Fruit fly (Drosophila melanogaster): ENCODE data around the gene CG42857.
A peak's percentile ranks its signal among the peaks of the same experiment; 100 is the strongest.

CG42857 gene

DNA sequence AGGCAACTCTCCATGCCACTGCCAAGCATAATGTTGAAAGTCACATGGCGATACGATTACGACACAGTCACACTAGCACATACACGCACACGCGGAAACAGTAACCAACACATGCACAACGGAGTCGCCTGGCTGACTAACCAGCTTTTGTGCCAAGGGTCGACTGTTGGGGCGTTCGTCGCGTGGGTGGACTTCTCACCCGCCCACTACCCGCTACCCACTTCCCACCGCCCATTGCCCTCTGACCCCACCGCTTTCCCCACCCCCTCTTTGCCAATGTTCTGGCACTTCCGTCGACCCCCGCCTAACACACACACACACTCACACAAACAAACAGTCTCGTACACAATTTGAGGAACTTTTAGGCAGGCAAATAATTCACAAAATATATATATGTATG lies 30.7 kb upstream of the CG42857 start (continued):
- no peak for TF ChIP-seq CG9797 (GFP tag; optimal IDR thresholded peaks at IDR 0.05)
- no peak for TF ChIP-seq tll (GFP tag; optimal IDR thresholded peaks at IDR 0.05)
- TF ChIP-seq CG17829 (tag; optimal IDR thresholded peaks at IDR 0.05): no peak
- TF ChIP-seq Opbp (GFP tag; IDR thresholded peaks at IDR 0.05; ENCODE audit: partially characterized antibody): no peak
- TF ChIP-seq CG15696 (tag; optimal IDR thresholded peaks at IDR 0.05): no peak
- peak; percentile 11 for TF ChIP-seq Hand (GFP tag; optimal IDR thresholded peaks at IDR 0.05)
- no peak for TF ChIP-seq CG6654 (GFP tag; optimal IDR thresholded peaks at IDR 0.05)
- no peak for TF ChIP-seq CG1792 (GFP tag; optimal IDR thresholded peaks at IDR 0.05)
- TF ChIP-seq ham (GFP tag; IDR thresholded peaks at IDR 0.05): no peak
- TF ChIP-seq CG3838 (GFP tag; optimal IDR thresholded peaks at IDR 0.05): no peak
- no peak for TF ChIP-seq CG9932 (GFP tag; IDR thresholded peaks at IDR 0.05)
- TF ChIP-seq sob (GFP tag; IDR thresholded peaks at IDR 0.05): no peak
- TF ChIP-seq Myb (GFP tag; optimal IDR thresholded peaks at IDR 0.05): no peak
- TF ChIP-seq her (GFP tag; optimal IDR thresholded peaks at IDR 0.05): no peak
- TF ChIP-seq trem (tag; optimal IDR thresholded peaks at IDR 0.05): no peak
- no peak for TF ChIP-seq CG30403 (GFP tag; optimal IDR thresholded peaks at IDR 0.05)
- TF ChIP-seq Hmx (GFP tag; optimal IDR thresholded peaks at IDR 0.05): no peak
- no peak for TF ChIP-seq CG6683 (GFP tag; optimal IDR thresholded peaks at IDR 0.05)
- no peak for TF ChIP-seq Doc2 (GFP tag; IDR thresholded peaks at IDR 0.05)
- no peak for TF ChIP-seq scrt (GFP tag; optimal IDR thresholded peaks at IDR 0.05)
- peak; percentile 11 for TF ChIP-seq cg (GFP tag; optimal IDR thresholded peaks at IDR 0.05)
- TF ChIP-seq wdn (GFP tag; IDR thresholded peaks at IDR 0.05): no peak
- TF ChIP-seq ato (GFP tag; IDR thresholded peaks at IDR 0.05; ENCODE audit: partially characterized antibody): no peak
- TF ChIP-seq CHES-1-like (GFP tag; optimal IDR thresholded peaks at IDR 0.05): no peak
- no peak for TF ChIP-seq CG4730 (GFP tag; IDR thresholded peaks at IDR 0.05)
- TF ChIP-seq lab (GFP tag; optimal IDR thresholded peaks at IDR 0.05): peak; percentile 58
- TF ChIP-seq sna (GFP tag; IDR thresholded peaks at IDR 0.05; ENCODE audit: partially characterized antibody): no peak
- TF ChIP-seq Hr78 (GFP tag; optimal IDR thresholded peaks at IDR 0.05): peak in 1 of 2 experiments; percentile 27
- TF ChIP-seq oc (tag; optimal IDR thresholded peaks at IDR 0.05): no peak
- no peak for TF ChIP-seq da (GFP tag; optimal IDR thresholded peaks at IDR 0.05)
- TF ChIP-seq Gug (GFP tag; IDR thresholded peaks at IDR 0.05): no peak
- TF ChIP-seq Meics (GFP tag; optimal IDR thresholded peaks at IDR 0.05): peak; percentile 2
- TF ChIP-seq chn (GFP tag; optimal IDR thresholded peaks at IDR 0.05): no peak
- no peak for TF ChIP-seq stwl (tag; optimal IDR thresholded peaks at IDR 0.05)
- no peak for TF ChIP-seq nmo (GFP tag; optimal IDR thresholded peaks at IDR 0.05)
- no peak for TF ChIP-seq CG12391 (tag; optimal IDR thresholded peaks at IDR 0.05)
- no peak for TF ChIP-seq CkIIα-i1 (GFP tag; IDR thresholded peaks at IDR 0.05)
- TF ChIP-seq ro (GFP tag; IDR thresholded peaks at IDR 0.05): no peak
- TF ChIP-seq grau (tag; optimal IDR thresholded peaks at IDR 0.05): peak; percentile 9
- no peak for TF ChIP-seq Bgb (GFP tag; IDR thresholded peaks at IDR 0.05; ENCODE audit: partially characterized antibody)
- peak; percentile 19 for TF ChIP-seq cwo (GFP tag; optimal IDR thresholded peaks at IDR 0.05)
- TF ChIP-seq chinmo (GFP tag; IDR thresholded peaks at IDR 0.05; ENCODE audit: partially characterized antibody): 0 out of 4 replicates have a peak, but pooled peaks have one; percentile 15
- TF ChIP-seq HHEX (GFP tag; optimal IDR thresholded peaks at IDR 0.05): no peak
- TF ChIP-seq insv (GFP tag; optimal IDR thresholded peaks at IDR 0.05): no peak
- TF ChIP-seq bigmax (GFP tag; optimal IDR thresholded peaks at IDR 0.05): no peak
- TF ChIP-seq amos (GFP tag; IDR thresholded peaks at IDR 0.05; ENCODE audit: partially characterized antibody): no peak
- no peak for TF ChIP-seq bbx (GFP tag; IDR thresholded peaks at IDR 0.05; ENCODE audit: partially characterized antibody)
- TF ChIP-seq CG17568 (GFP tag; optimal IDR thresholded peaks at IDR 0.05): no peak
- TF ChIP-seq dmrt99B (tag; optimal IDR thresholded peaks at IDR 0.05): peak; percentile 18
- no peak for TF ChIP-seq TFAM (GFP tag; optimal IDR thresholded peaks at IDR 0.05)

All from whole organism, embryonic.